Worm (Caenorhabditis elegans): ENCODE measurements around the gene arc-1.

DNA sequence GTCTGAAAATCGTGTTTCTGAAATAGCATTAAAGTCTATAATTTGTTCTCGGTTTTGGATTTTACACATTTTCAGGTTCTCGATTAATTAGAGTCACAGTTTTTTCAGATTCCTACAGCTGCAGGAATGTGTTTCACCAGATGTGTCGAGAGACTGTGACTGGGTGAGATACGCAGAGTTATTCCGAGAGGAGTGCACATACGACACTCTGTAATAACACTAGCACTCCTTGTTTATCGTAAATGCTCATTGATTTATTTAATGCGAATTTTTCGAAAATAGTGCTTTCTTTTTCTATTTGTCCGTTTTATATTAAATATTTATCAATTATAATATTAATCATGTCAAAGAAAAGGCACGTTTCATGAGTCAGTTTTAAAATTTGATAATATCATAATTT lies 7.4 kb upstream of the arc-1 start, which contains the start of gene ZK1320.11:
- TF ChIP-seq sox-4 (tag; optimal IDR thresholded peaks at IDR 0.05) (no peak), odd-2 (tag; optimal IDR thresholded peaks at IDR 0.05) (no peak), unc-86 (tag; optimal IDR thresholded peaks at IDR 0.05) (no peak), ama-1 (optimal IDR thresholded peaks at IDR 0.05) (no peak), pat-9 (tag; optimal IDR thresholded peaks at IDR 0.05) (no peak), lin-11 (tag; optimal IDR thresholded peaks at IDR 0.05) (no peak), pha-2 (tag; optimal IDR thresholded peaks at IDR 0.05) (no peak)
